Fruit fly (Drosophila melanogaster) whole organism, prepupa: ENCODE measurements around the gene CG14507.

Experiments
- CG11294 ChIP-seq: fragments of 200-800 bp; sonication (Bioruptor generic); IDR thresholded peaks from 2 replicates; pipeline ENCODE4 v1.3.6; 2022; ENCODE audit warnings: missing biosample characterization, missing genetic modification characterization
- CG15336 ChIP-seq: fragments of 200-800 bp; sonication (Bioruptor generic); IDR thresholded peaks from 2 replicates; pipeline ENCODE4 v1.3.6; 2022; ENCODE audit warnings: missing biosample characterization, missing genetic modification characterization
- CG1621 ChIP-seq: fragments of 200-800 bp; sonication (Bioruptor generic); optimal IDR thresholded peaks from 3 replicates; lab custom pipeline; 2018; ENCODE audit warnings: missing biosample characterization, mild to moderate bottlenecking, missing genetic modification characterization
- CG16779 ChIP-seq: fragments of 200-800 bp; sonication (Bioruptor generic); optimal IDR thresholded peaks from 3 replicates; lab custom pipeline; 2017; ENCODE audit warnings: missing biosample characterization, mild to moderate bottlenecking, missing genetic modification characterization
- CG31627 ChIP-seq: fragments of 200-800 bp; sonication (Bioruptor generic); optimal IDR thresholded peaks from 3 replicates; lab custom pipeline; 2016; ENCODE audit warnings: missing biosample characterization, missing genetic modification characterization
- CG3919 ChIP-seq: fragments of 200-800 bp; sonication (Bioruptor generic); optimal IDR thresholded peaks from 3 replicates; lab custom pipeline; 2016; ENCODE audit warnings: missing biosample characterization, missing genetic modification characterization
- CG4318 ChIP-seq: fragments of 200-800 bp; sonication (Bioruptor generic); optimal IDR thresholded peaks from 3 replicates; lab custom pipeline; 2017; ENCODE audit warnings: missing biosample characterization, mild to moderate bottlenecking, missing genetic modification characterization
- CG6163 ChIP-seq: fragments of 200-800 bp; sonication (Bioruptor generic); IDR thresholded peaks from 3 replicates; pipeline ENCODE4 v1.3.6; 2022; ENCODE audit warnings: missing biosample characterization, missing genetic modification characterization
- CG6276 ChIP-seq: fragments of 200-800 bp; sonication (Bioruptor generic); optimal IDR thresholded peaks from 2 replicates; lab custom pipeline; 2017; ENCODE audit warnings: missing biosample characterization, mild to moderate bottlenecking, missing genetic modification characterization
- CG6808 ChIP-seq: fragments of 200-800 bp; sonication (Bioruptor generic); optimal IDR thresholded peaks from 3 replicates; lab custom pipeline; 2017; ENCODE audit warnings: missing biosample characterization, missing genetic modification characterization, mild to moderate bottlenecking, moderate library complexity, missing genetic modification reagents
- CG7368 ChIP-seq: fragments of 200-800 bp; sonication (Bioruptor generic); optimal IDR thresholded peaks from 3 replicates; lab custom pipeline; 2016; ENCODE audit warnings: missing biosample characterization, missing genetic modification characterization
- CG8119 ChIP-seq: fragments of 200-800 bp; sonication (Bioruptor generic); IDR thresholded peaks from 3 replicates; pipeline ENCODE4 v1.3.6; 2022; ENCODE audit warnings: missing biosample characterization, missing genetic modification characterization
- CG8632 ChIP-seq: fragments of 200-800 bp; sonication (Bioruptor generic); optimal IDR thresholded peaks from 3 replicates; lab custom pipeline; 2016; ENCODE audit warnings: missing biosample characterization, missing genetic modification characterization
- Eip78C ChIP-seq: fragments of 200-800 bp; sonication (Bioruptor generic); peaks from one replicate; lab custom pipeline; 2016; ENCODE audit warnings: missing biosample characterization, missing genetic modification characterization
- Eip93F ChIP-seq: fragments of 200-800 bp; sonication (Bioruptor generic); optimal IDR thresholded peaks from 2 replicates; lab custom pipeline; 2016; ENCODE audit warnings: missing biosample characterization, mild to moderate bottlenecking, missing genetic modification characterization
- Hr38 ChIP-seq: sonication (Bioruptor generic); optimal IDR thresholded peaks from 2 replicates; lab custom pipeline; 2016; ENCODE audit warnings: missing biosample characterization, missing genetic modification characterization
- Lpt ChIP-seq: fragments of 200-800 bp; sonication (Bioruptor generic); optimal IDR thresholded peaks from 3 replicates; lab custom pipeline; 2016; ENCODE audit warnings: missing biosample characterization, missing genetic modification characterization
- Met ChIP-seq: fragments of 200-800 bp; sonication (Bioruptor generic); optimal IDR thresholded peaks from 3 replicates; lab custom pipeline; 2016; ENCODE audit warnings: missing biosample characterization, missing genetic modification characterization
- Smox ChIP-seq: fragments of 200-800 bp; sonication (Bioruptor generic); optimal IDR thresholded peaks from 3 replicates; lab custom pipeline; 2016; ENCODE audit warnings: missing biosample characterization, missing genetic modification characterization
- Sox102F ChIP-seq: fragments of 200-800 bp; sonication (Bioruptor generic); optimal IDR thresholded peaks from 2 replicates; lab custom pipeline; 2016; ENCODE audit warnings: missing biosample characterization, mild to moderate bottlenecking, missing genetic modification characterization
- achi ChIP-seq: fragments of 200-800 bp; sonication (Bioruptor generic); optimal IDR thresholded peaks from 3 replicates; lab custom pipeline; 2016; ENCODE audit warnings: missing biosample characterization, missing genetic modification characterization
- cyc ChIP-seq: fragments of 200-800 bp; sonication (Bioruptor generic); optimal IDR thresholded peaks from 3 replicates; lab custom pipeline; 2016; ENCODE audit warnings: missing biosample characterization, missing genetic modification characterization
- dsx ChIP-seq: fragments of 200-800 bp; optimal IDR thresholded peaks from 3 replicates; lab custom pipeline; 2019; ENCODE audit warnings: missing biosample characterization, mild to moderate bottlenecking, missing genetic modification characterization, moderate library complexity; ENCODE audit not compliant: poor library complexity, severe bottlenecking
- eg ChIP-seq: fragments of 200-800 bp; sonication (Bioruptor generic); IDR thresholded peaks from 3 replicates; pipeline ENCODE4 v1.3.6; 2022; ENCODE audit warnings: missing biosample characterization, missing genetic modification characterization
- esn ChIP-seq: fragments of 200-800 bp; sonication (Bioruptor generic); optimal IDR thresholded peaks from 2 replicates; lab custom pipeline; 2016; ENCODE audit warnings: missing biosample characterization, mild to moderate bottlenecking, missing genetic modification characterization, moderate library complexity
- fd59A ChIP-seq: fragments of 200-800 bp; sonication (Bioruptor generic); optimal IDR thresholded peaks from 2 replicates; lab custom pipeline; 2017; ENCODE audit warnings: missing biosample characterization, mild to moderate bottlenecking, missing genetic modification characterization, missing genetic modification reagents
- lz ChIP-seq: fragments of 200-800 bp; sonication (Bioruptor generic); optimal IDR thresholded peaks from 3 replicates; lab custom pipeline; 2016; ENCODE audit warnings: missing biosample characterization, missing genetic modification characterization
- salr ChIP-seq, 2 experiments: fragments of 200-800 bp; sonication (Bioruptor generic); optimal IDR thresholded peaks; 3 replicates each; lab custom pipeline; 2016 to 2018; ENCODE audit warnings: missing biosample characterization in 2 of 2, missing genetic modification characterization in 2 of 2, mild to moderate bottlenecking in 1 of 2
- spab ChIP-seq: fragments of 200-800 bp; sonication (Bioruptor generic); optimal IDR thresholded peaks from 2 replicates; lab custom pipeline; 2017; ENCODE audit warnings: missing biosample characterization, mild to moderate bottlenecking, missing genetic modification characterization, missing genetic modification reagents
- ss ChIP-seq, 2 experiments: fragments of 200-800 bp; sonication (Bioruptor generic); optimal IDR thresholded peaks; 2 replicates in 1 of 2; 3 replicates in 1 of 2; lab custom pipeline; 2017 to 2018; ENCODE audit warnings: mild to moderate bottlenecking in 2 of 2, missing biosample characterization in 2 of 2, missing genetic modification characterization in 2 of 2, moderate library complexity in 1 of 2
- svp ChIP-seq: fragments of 200-800 bp; sonication (Bioruptor generic); peaks from one replicate; lab custom pipeline; 2016; ENCODE audit warnings: missing biosample characterization, missing genetic modification characterization
- vri ChIP-seq: fragments of 200-800 bp; sonication (Bioruptor generic); optimal IDR thresholded peaks from 3 replicates; lab custom pipeline; 2016; ENCODE audit warnings: missing biosample characterization, mild to moderate bottlenecking, missing genetic modification characterization

CG14507 gene

dm6 chr3R:29250272-29251018, 22.9 kb upstream of the CG14507 start, which contains the start of gene SP1029:
TSS of gene SP1029 (minus strand) at chr3R:29250451.
- TF ChIP-seq Lpt (no peak), salr (GFP tag; optimal IDR thresholded peaks at IDR 0.05; lab: Kevin White, UChicago) (no peak), CG16779 (tag; lab: Kevin White, UChicago) (no peak), Hr38 (GFP tag; lab: Kevin White, UChicago) (no peak), CG6808 (GFP tag; lab: Kevin White, UChicago) (peak; percentile 37), CG4318 (GFP tag; lab: Kevin White, UChicago) (no peak), CG3919 (GFP tag; lab: Kevin White, UChicago) (no peak), CG31627 (GFP tag; lab: Kevin White, UChicago) (no peak), CG8632 (no peak), CG1621 (tag; lab: Kevin White, UChicago) (no peak), dsx (GFP tag; lab: Kevin White, UChicago) (no peak), Eip78C (GFP tag; lab: Kevin White, UChicago) (peak; percentile 27), ss (GFP tag; optimal IDR thresholded peaks at IDR 0.05; lab: Kevin White, UChicago) (peak; percentile 17 to 48), CG6276 (GFP tag; lab: Kevin White, UChicago) (peak; percentile 26), CG6163 (GFP tag; lab: Robert Waterston, UW) (peak; percentile 35; the same call in 2 of the 3 replicates), spab (GFP tag; lab: Kevin White, UChicago) (no peak), achi (GFP tag; lab: Kevin White, UChicago) (no peak), cyc (no peak), CG15336 (GFP tag; lab: Robert Waterston, UW) (peak; percentile 44; the same call in 1 of the 2 replicates), Met (GFP tag; lab: Kevin White, UChicago) (no peak), Sox102F (GFP tag; lab: Kevin White, UChicago) (no peak), eg (peak; percentile 60; the same call in 2 of the 3 replicates), CG7368 (GFP tag; lab: Kevin White, UChicago) (no peak), svp (GFP tag; lab: Kevin White, UChicago) (no peak), CG8119 (GFP tag; lab: Robert Waterston, UW) (peak; percentile 15; the same call in 1 of the 3 replicates), Smox (GFP tag; lab: Kevin White, UChicago) (no peak), fd59A (GFP tag; lab: Kevin White, UChicago) (no peak)

dm6 chr3R:29244727-29245126, 17.2 kb upstream of the CG14507 start, which contains the start of gene CG31445:
TSS of gene CG31445 (minus strand) at chr3R:29244827.
- TF ChIP-seq Hr38 (GFP tag; lab: Kevin White, UChicago), result no peak
- TF ChIP-seq CG31627 (GFP tag; lab: Kevin White, UChicago), result no peak
- TF ChIP-seq Eip93F, result no peak
- no peak for TF ChIP-seq esn
- peak; percentile 9 for TF ChIP-seq svp (GFP tag; lab: Kevin White, UChicago)
- TF ChIP-seq, all 60 proteins: peak for 1

- TF ChIP-seq svp (GFP tag; lab: Kevin White, UChicago) (peak; percentile 67), CG3919 (GFP tag; lab: Kevin White, UChicago) (no peak), lz (GFP tag; lab: Kevin White, UChicago) (no peak), CG11294 (GFP tag; lab: Robert Waterston, UW) (no peak)
These were observed 11.1 kb upstream of the CG14507 start, which contains the start of gene CG11951 for dm6 chr3R:29238623-29239022. TSS of gene CG11951 (minus strand) at chr3R:29238723.

dm6 chr3R:29230552-29231102, 3.1 kb upstream of the CG14507 start:
- peak; percentile 77 for TF ChIP-seq vri (GFP tag; lab: Kevin White, UChicago)
- no peak for TF ChIP-seq Lpt
